Worm (Caenorhabditis elegans) whole organism, early embryonic: ENCODE data around the gene ZK673.4.

Experiments
- ama-1 ChIP-seq: fragments of 150-350 bp; optimal IDR thresholded peaks from 2 replicates; lab custom pipeline; 2014
- ceh-36 ChIP-seq: sonication (generic microtip); optimal IDR thresholded peaks from 2 replicates; lab custom pipeline; 2016; ENCODE audit warnings: missing genetic modification characterization, inconsistent platforms, missing compliant biosample characterization
- tbx-37 ChIP-seq: fragments of 200-800 bp; sonication (Bioruptor generic); conservative IDR thresholded peaks from 2 replicates; pipeline ENCODE4 v1.3.6; 2022; ENCODE audit warnings: missing genetic modification reagents, missing genetic modification characterization, missing compliant biosample characterization

- TF ChIP-seq tbx-37 (GFP tag; lab: Robert Waterston, UW) (no peak), ama-1 (lab: Kevin White, UChicago) (no peak), ceh-36 (tag; lab: Kevin White, UChicago) (no peak)
Observed at ce11 chrII:10416332-10416863, 36.3 kb upstream of the ZK673.4 start, which contains the start of gene eif-2A.
